Worm (Caenorhabditis elegans) whole organism, late embryonic: ENCODE measurements around the gene srh-250.

Experiments
- C08G9.2 ChIP-seq: sonication (generic microtip); optimal IDR thresholded peaks from 2 replicates; lab custom pipeline; 2016; ENCODE audit warnings: mild to moderate bottlenecking, missing genetic modification characterization, moderate library complexity, missing compliant biosample characterization
- C38D4.7 ChIP-seq: fragments of 200-800 bp; sonication (Bioruptor generic); optimal IDR thresholded peaks from 2 replicates; lab custom pipeline; 2018; ENCODE audit warnings: mild to moderate bottlenecking, missing genetic modification characterization, moderate library complexity, missing compliant biosample characterization
- K09A11.1 ChIP-seq: sonication (generic microtip); optimal IDR thresholded peaks from 2 replicates; lab custom pipeline; 2017; ENCODE audit warnings: antibody characterized with exemption, mild to moderate bottlenecking, missing genetic modification characterization, missing compliant biosample characterization; ENCODE audit not compliant: insufficient read depth
- T23F11.4 ChIP-seq: fragments of 200-800 bp; sonication (Bioruptor generic); optimal IDR thresholded peaks from 2 replicates; lab custom pipeline; 2018; ENCODE audit warnings: mild to moderate bottlenecking, missing genetic modification characterization, missing compliant biosample characterization
- ama-1 ChIP-seq: fragments of 150-350 bp; optimal IDR thresholded peaks from 2 replicates; lab custom pipeline; 2014
- ceh-18 ChIP-seq: sonication (generic microtip); optimal IDR thresholded peaks from 2 replicates; lab custom pipeline; 2016; ENCODE audit warnings: missing genetic modification characterization, missing compliant biosample characterization
- ceh-19 ChIP-seq: fragments of 200-800 bp; sonication (Bioruptor generic); optimal IDR thresholded peaks from 2 replicates; lab custom pipeline; 2018; ENCODE audit warnings: mild to moderate bottlenecking, missing genetic modification characterization, missing compliant biosample characterization
- ceh-2 ChIP-seq: sonication (generic microtip); optimal IDR thresholded peaks from 2 replicates; lab custom pipeline; 2016; ENCODE audit warnings: missing genotype, missing genetic modification characterization, missing compliant biosample characterization
- ceh-22 ChIP-seq: sonication (generic microtip); optimal IDR thresholded peaks from 2 replicates; lab custom pipeline; 2017; ENCODE audit warnings: missing biosample characterization, missing genetic modification characterization
- ceh-31 ChIP-seq: sonication (generic microtip); optimal IDR thresholded peaks from 2 replicates; lab custom pipeline; 2016; ENCODE audit warnings: missing genetic modification characterization, missing compliant biosample characterization
- ceh-6 ChIP-seq: fragments of 200-800 bp; sonication (Bioruptor generic); optimal IDR thresholded peaks from 2 replicates; lab custom pipeline; 2018; ENCODE audit warnings: mild to moderate bottlenecking, missing genetic modification characterization, missing compliant biosample characterization
- elt-2 ChIP-seq: sonication (generic microtip); optimal IDR thresholded peaks from 2 replicates; lab custom pipeline; 2016; ENCODE audit warnings: missing genetic modification reagents, missing genetic modification characterization, missing compliant biosample characterization
- ets-4 ChIP-seq: sonication (generic microtip); optimal IDR thresholded peaks from 2 replicates; lab custom pipeline; 2016; ENCODE audit warnings: missing genetic modification characterization, missing compliant biosample characterization
- eyg-1 ChIP-seq: sonication (generic microtip); optimal IDR thresholded peaks from 2 replicates; lab custom pipeline; 2016; ENCODE audit warnings: missing genotype, missing genetic modification characterization, missing compliant biosample characterization
- fkh-10 ChIP-seq: fragments of 150-350 bp; optimal IDR thresholded peaks from 2 replicates; lab custom pipeline; 2014; ENCODE audit warnings: missing biosample characterization, missing genetic modification reagents, missing genetic modification characterization
- gmeb-2 ChIP-seq: sonication (generic microtip); optimal IDR thresholded peaks from 2 replicates; lab custom pipeline; 2016; ENCODE audit warnings: missing genetic modification characterization, inconsistent platforms, missing compliant biosample characterization
- hlh-13 ChIP-seq: fragments of 200-800 bp; sonication (Bioruptor generic); optimal IDR thresholded peaks from 2 replicates; lab custom pipeline; 2018; ENCODE audit warnings: mild to moderate bottlenecking, missing genetic modification characterization, missing compliant biosample characterization
- hlh-15 ChIP-seq: sonication (generic microtip); optimal IDR thresholded peaks from 2 replicates; lab custom pipeline; 2016; ENCODE audit warnings: missing genetic modification characterization, missing compliant biosample characterization
- hlh-30 ChIP-seq: sonication (generic microtip); optimal IDR thresholded peaks from 2 replicates; lab custom pipeline; 2017; ENCODE audit warnings: antibody characterized with exemption, missing genetic modification characterization, missing compliant biosample characterization; ENCODE audit not compliant: insufficient read depth
- hlh-6 ChIP-seq: sonication (generic microtip); optimal IDR thresholded peaks from 2 replicates; lab custom pipeline; 2016; ENCODE audit warnings: missing genotype, missing genetic modification characterization, missing compliant biosample characterization
- hlh-8 ChIP-seq: sonication (generic microtip); optimal IDR thresholded peaks from 2 replicates; lab custom pipeline; 2016; ENCODE audit warnings: missing genotype, missing genetic modification characterization, missing compliant biosample characterization
- lim-6 ChIP-seq: sonication (generic microtip); optimal IDR thresholded peaks from 2 replicates; lab custom pipeline; 2016; ENCODE audit warnings: missing genetic modification characterization, missing compliant biosample characterization
- madf-2 ChIP-seq: sonication (generic microtip); optimal IDR thresholded peaks from 2 replicates; lab custom pipeline; 2017; ENCODE audit warnings: missing genetic modification characterization, missing compliant biosample characterization
- nfya-1 ChIP-seq: sonication (generic microtip); optimal IDR thresholded peaks from 2 replicates; lab custom pipeline; 2017; ENCODE audit warnings: missing genetic modification characterization, mild to moderate bottlenecking, missing compliant biosample characterization, antibody characterized with exemption, moderate library complexity
- nhr-232 ChIP-seq: sonication (generic microtip); optimal IDR thresholded peaks from 2 replicates; lab custom pipeline; 2016; ENCODE audit warnings: missing genetic modification characterization, missing compliant biosample characterization
- pag-3 ChIP-seq: sonication (generic microtip); optimal IDR thresholded peaks from 2 replicates; lab custom pipeline; 2016; ENCODE audit warnings: missing compliant biosample characterization, missing genetic modification characterization, borderline replicate concordance
- pha-2 ChIP-seq: sonication (generic microtip); optimal IDR thresholded peaks from 2 replicates; lab custom pipeline; 2017; ENCODE audit warnings: mild to moderate bottlenecking, missing genetic modification characterization, missing compliant biosample characterization
- pha-4 ChIP-seq: fragments of 150-350 bp; optimal IDR thresholded peaks from 2 replicates; lab custom pipeline; 2018; ENCODE audit warnings: missing biosample characterization, missing genetic modification reagents, missing genetic modification characterization
- ref-2 ChIP-seq: sonication (generic microtip); optimal IDR thresholded peaks from 2 replicates; lab custom pipeline; 2016; ENCODE audit warnings: missing genetic modification characterization, missing compliant biosample characterization
- rnt-1 ChIP-seq: sonication (generic microtip); optimal IDR thresholded peaks from 2 replicates; lab custom pipeline; 2016; ENCODE audit warnings: missing genetic modification characterization, missing compliant biosample characterization
- sox-2 ChIP-seq: fragments of 200-800 bp; sonication (Bioruptor generic); IDR thresholded peaks from 2 replicates; pipeline ENCODE4 v1.3.6; 2022; ENCODE audit warnings: missing genetic modification reagents, missing genetic modification characterization, missing compliant biosample characterization
- sox-4 ChIP-seq: sonication (generic microtip); optimal IDR thresholded peaks from 2 replicates; lab custom pipeline; 2017; ENCODE audit warnings: mild to moderate bottlenecking, missing genetic modification characterization, inconsistent platforms, missing compliant biosample characterization
- tbx-2 ChIP-seq: sonication (generic microtip); optimal IDR thresholded peaks from 2 replicates; lab custom pipeline; 2016; ENCODE audit warnings: missing genetic modification characterization, missing compliant biosample characterization
- tbx-7 ChIP-seq: sonication (generic microtip); optimal IDR thresholded peaks from 2 replicates; lab custom pipeline; 2016; ENCODE audit warnings: missing genotype, missing genetic modification characterization, missing compliant biosample characterization
- unc-55 ChIP-seq: sonication (generic microtip); optimal IDR thresholded peaks from 2 replicates; lab custom pipeline; 2017; ENCODE audit warnings: missing biosample characterization, missing genetic modification reagents, missing genetic modification characterization
- ztf-16 ChIP-seq: sonication (generic microtip); optimal IDR thresholded peaks from 2 replicates; lab custom pipeline; 2017; ENCODE audit warnings: missing genetic modification characterization, missing compliant biosample characterization

srh-250 gene

DNA sequence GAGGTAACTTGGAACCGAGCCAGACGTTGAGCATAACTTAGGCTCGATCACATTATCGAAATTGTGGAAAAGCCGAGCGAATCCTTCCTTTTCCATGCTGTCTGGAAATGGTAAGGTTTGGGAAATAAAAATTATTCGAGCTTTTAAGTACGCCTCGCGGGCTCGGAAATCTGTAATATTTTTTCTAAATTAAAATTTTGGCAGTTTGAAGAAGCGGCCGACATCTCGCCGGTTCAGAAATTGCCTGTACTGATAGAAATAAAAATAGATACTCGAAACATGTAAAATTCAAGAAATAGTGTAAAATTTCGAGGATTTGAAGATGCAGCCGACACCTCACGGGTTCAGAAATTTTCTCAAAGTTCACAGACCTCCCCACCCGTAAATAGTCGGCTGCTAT is 32.3 kb downstream of the srh-250 start, which contains the start of gene bcmo-2:
TSS of gene bcmo-2 (minus strand) at position 101 of the 400 bp plus-strand sequence.
- TF ChIP-seq sox-4 (tag; lab: Kevin White, UChicago) (no peak), C38D4.7 (GFP tag; lab: Kevin White, UChicago) (no peak), sox-2 (no peak), K09A11.1 (tag; lab: Kevin White, UChicago) (no peak), ceh-6 (no peak), ceh-31 (tag; lab: Kevin White, UChicago) (no peak), fkh-10 (GFP tag; lab: Kevin White, UChicago) (no peak), gmeb-2 (tag; lab: Kevin White, UChicago) (no peak), T23F11.4 (no peak), ets-4 (tag; lab: Kevin White, UChicago) (no peak), ama-1 (no peak), lim-6 (tag; lab: Kevin White, UChicago) (no peak), pha-2 (tag; lab: Kevin White, UChicago) (no peak), madf-2 (tag; lab: Kevin White, UChicago) (no peak), ceh-18 (tag; lab: Kevin White, UChicago) (no peak), eyg-1 (no peak), pha-4 (tag; lab: Kevin White, UChicago) (no peak), nhr-232 (no peak), hlh-13 (GFP tag; lab: Kevin White, UChicago) (no peak), ceh-22 (tag; lab: Kevin White, UChicago) (no peak)

ce11 chrII:3911284-3911683 is 32.9 kb downstream of the srh-250 start:
- TF ChIP-seq fkh-10 (GFP tag; lab: Kevin White, UChicago) = no peak
- TF ChIP-seq sox-2 = no peak
- no peak for TF ChIP-seq ceh-19 (GFP tag; lab: Kevin White, UChicago)
- no peak for TF ChIP-seq ceh-31 (tag; lab: Kevin White, UChicago)
- peak; percentile 53 for TF ChIP-seq elt-2

DNA sequence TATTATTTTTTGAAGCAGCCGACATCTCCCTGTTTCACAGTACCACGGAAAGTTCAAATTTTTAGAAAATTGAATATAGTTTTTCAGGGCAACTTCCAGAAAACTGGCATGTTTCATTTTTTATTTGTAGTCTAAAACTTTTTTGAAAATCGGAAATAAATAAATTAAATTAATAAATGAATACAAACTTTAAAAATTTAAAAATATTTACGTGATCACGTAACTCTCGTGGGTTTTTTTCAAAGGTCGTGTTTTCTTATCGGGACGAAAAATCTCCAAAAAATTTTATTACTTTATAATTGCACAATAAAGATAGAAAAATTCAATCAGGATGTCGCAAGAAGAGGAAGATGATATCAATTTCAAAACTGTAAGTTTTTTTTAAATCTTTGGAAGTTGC is 33.3 kb downstream of the srh-250 start, which contains the start of gene F53C3.1:
TSS of gene F53C3.1 (plus strand) at position 301 of the 400 bp plus-strand sequence.
- no peak for TF ChIP-seq hlh-8

ce11 chrII:3913673-3914072 is 35.2 kb downstream of the srh-250 start:
- TF ChIP-seq pag-3 (tag; lab: Kevin White, UChicago) = no peak
- no peak for TF ChIP-seq unc-55 (GFP tag; lab: Kevin White, UChicago)
- no peak for TF ChIP-seq elt-2
- TF ChIP-seq rnt-1 (tag; lab: Kevin White, UChicago) = no peak
- no peak for TF ChIP-seq pha-4 (tag; lab: Kevin White, UChicago)
- TF ChIP-seq ref-2 = no peak
- no peak for TF ChIP-seq hlh-15 (tag; lab: Kevin White, UChicago)
- TF ChIP-seq eyg-1 = no peak
- TF ChIP-seq hlh-6 (tag; lab: Kevin White, UChicago) = no peak
- no peak for TF ChIP-seq tbx-7 (tag; lab: Kevin White, UChicago)
- no peak for TF ChIP-seq tbx-2 (tag; lab: Kevin White, UChicago)
- no peak for TF ChIP-seq ztf-16
- no peak for TF ChIP-seq pha-2 (tag; lab: Kevin White, UChicago)
- TF ChIP-seq fkh-10 (GFP tag; lab: Kevin White, UChicago) = no peak
- TF ChIP-seq C38D4.7 (GFP tag; lab: Kevin White, UChicago) = no peak

ce11 chrII:3917985-3918633 is 39.7 kb downstream of the srh-250 start:
- TF ChIP-seq C08G9.2 (tag; lab: Kevin White, UChicago) (no peak), tbx-2 (tag; lab: Kevin White, UChicago) (no peak), hlh-30 (tag; lab: Kevin White, UChicago) (no peak), ama-1 (no peak), ceh-6 (no peak), ceh-2 (no peak), nhr-232 (no peak), nfya-1 (tag; lab: Kevin White, UChicago) (peak; percentile 92)
